Worm (Caenorhabditis elegans): Measurements from ENCODE around the gene cyp-33C3.

- TF ChIP-seq ets-7 (tag; optimal IDR thresholded peaks at IDR 0.05) (no peak), flt-1 (GFP tag; IDR thresholded peaks at IDR 0.05) (no peak), ama-1 (optimal IDR thresholded peaks at IDR 0.05) (no peak), hnd-1 (tag; optimal IDR thresholded peaks at IDR 0.05) (no peak), tbx-11 (GFP tag; IDR thresholded peaks at IDR 0.05) (no peak), hmbx-1 (tag; optimal IDR thresholded peaks at IDR 0.05) (no peak), tra-4 (tag; optimal IDR thresholded peaks at IDR 0.05) (no peak), aly-1 (tag; optimal IDR thresholded peaks at IDR 0.05) (no peak), scrt-1 (GFP tag; IDR thresholded peaks at IDR 0.05) (no peak)
These were observed 11.7 kb upstream of the cyp-33C3 start, which contains the start of gene nhr-134 for ce11 chrV:2230912-2231311.
